Fruit fly (Drosophila melanogaster) S2 (cell line): ENCODE data around the gene Nedd8.

Experiments
- CG8478 ChIP-seq: fragments of >200 bp; optimal IDR thresholded peaks from 2 replicates; lab custom pipeline; 2018
- CTCF ChIP-seq, 2 experiments: fragments of >200 bp; optimal IDR thresholded peaks; 2 replicates each; lab custom pipeline; 2018

- TF ChIP-seq CTCF (optimal IDR thresholded peaks at IDR 0.05; lab: Kevin White, UChicago) = no peak
- no peak for TF ChIP-seq CG8478
These were observed 14.0 kb upstream of the Nedd8 start for dm6 chr2L:18965367-18966213.
